Worm (Caenorhabditis elegans): ENCODE measurements around the gene tps-1.

DNA sequence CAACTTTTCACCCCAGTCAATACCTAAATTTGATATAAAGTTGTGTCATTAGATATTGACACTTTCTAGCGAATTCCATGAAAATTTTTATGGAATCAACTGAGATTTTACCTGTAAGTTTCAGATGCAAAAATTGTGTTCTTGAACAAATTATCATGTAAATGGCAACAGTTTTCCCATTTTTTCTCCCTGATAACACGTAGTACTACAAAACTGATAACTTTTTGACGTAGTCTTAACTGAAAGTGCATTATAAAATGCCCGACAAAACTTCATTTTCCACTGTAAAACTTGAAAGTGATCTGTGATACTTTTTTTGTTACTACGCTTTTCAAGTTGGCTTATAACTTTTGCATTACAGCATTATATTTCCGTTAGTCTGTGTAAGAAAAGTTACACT lies 4.3 kb upstream of the tps-1 start:
- no peak for TF ChIP-seq dve-1 (tag; optimal IDR thresholded peaks at IDR 0.05)
- no peak for TF ChIP-seq ceh-45 (GFP tag; IDR thresholded peaks at IDR 0.05)
- TF ChIP-seq ahr-1 (tag; optimal IDR thresholded peaks at IDR 0.05), result no peak
- TF ChIP-seq F13H6.1 (tag; optimal IDR thresholded peaks at IDR 0.05), result no peak
- TF ChIP-seq ceh-22 (tag; optimal IDR thresholded peaks at IDR 0.05), result no peak
- no peak for TF ChIP-seq ceh-19 (GFP tag; optimal IDR thresholded peaks at IDR 0.05)
- TF ChIP-seq ama-1 (optimal IDR thresholded peaks at IDR 0.05), result no peak
- no peak for TF ChIP-seq tbx-2 (tag; optimal IDR thresholded peaks at IDR 0.05)
- TF ChIP-seq hlh-15 (tag; optimal IDR thresholded peaks at IDR 0.05), result no peak
- no peak for TF ChIP-seq nhr-11 (tag; optimal IDR thresholded peaks at IDR 0.05)

Data from whole organism, late embryonic.